Worm (Caenorhabditis elegans) whole organism, midembryonic: ENCODE data around the gene T10B5.3.

Experiments used
- med-1 ChIP-seq: sonication (generic microtip); optimal IDR thresholded peaks from 2 replicates; lab custom pipeline; 2017; ENCODE audit warnings: missing genetic modification characterization, mild to moderate bottlenecking, missing compliant biosample characterization, antibody characterized with exemption, missing genetic modification reagents; ENCODE audit not compliant: insufficient read depth
- ztf-29 ChIP-seq: fragments of 200-800 bp; sonication (Bioruptor generic); IDR thresholded peaks from 2 replicates; pipeline ENCODE4 v1.3.6; 2022; ENCODE audit warnings: missing genetic modification reagents, missing genetic modification characterization, missing compliant biosample characterization

DNA sequence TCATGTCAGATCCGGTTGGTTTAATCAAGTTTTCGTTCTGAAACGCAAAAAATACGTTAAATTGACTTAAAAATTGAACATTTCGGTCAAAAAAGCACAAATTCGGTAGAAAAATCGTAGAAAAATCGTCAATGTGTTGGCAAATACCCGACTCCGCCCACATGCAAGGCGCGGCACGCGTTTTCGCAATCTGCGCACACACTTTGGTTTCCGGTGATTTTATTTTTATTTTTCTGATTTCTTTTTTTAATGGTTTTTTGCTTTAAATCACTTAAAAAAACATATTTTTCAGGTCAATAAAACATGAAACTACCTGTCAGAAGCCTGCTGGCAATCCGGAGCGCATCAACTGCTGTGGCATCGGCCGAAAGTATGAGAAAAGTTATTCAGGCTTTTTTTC is 48.3 kb downstream of the T10B5.3 start, which contains the start of the genes gly-7 and mrpl-39:
- TF ChIP-seq ztf-29 (no peak), med-1 (GFP tag; lab: Kevin White, UChicago) (peak; percentile 81)
